Fruit fly (Drosophila melanogaster) whole organism, pupa: ENCODE data around the gene Dyro.

ENCODE experiments used
- CG10348 ChIP-seq: fragments of 200-800 bp; sonication (Bioruptor generic); IDR thresholded peaks from 2 replicates; pipeline ENCODE4 v1.3.6; 2022; ENCODE audit warnings: missing biosample characterization, missing genetic modification characterization
- CG12605 ChIP-seq: fragments of 200-800 bp; sonication (Bioruptor generic); IDR thresholded peaks from 2 replicates; pipeline ENCODE4 v1.3.6; 2022; ENCODE audit warnings: missing biosample characterization, missing genetic modification characterization
- CG13204 ChIP-seq: fragments of 200-800 bp; sonication (Bioruptor generic); optimal IDR thresholded peaks from 2 replicates; lab custom pipeline; 2018; ENCODE audit warnings: missing biosample characterization, mild to moderate bottlenecking, missing genetic modification characterization, moderate library complexity
- CG14655 ChIP-seq: fragments of 200-800 bp; sonication (Bioruptor generic); optimal IDR thresholded peaks from 3 replicates; lab custom pipeline; 2017; ENCODE audit warnings: mild to moderate bottlenecking, missing biosample characterization, missing genetic modification reagents, missing genetic modification characterization
- CG15710 ChIP-seq: fragments of 200-800 bp; sonication (Bioruptor generic); optimal IDR thresholded peaks from 2 replicates; lab custom pipeline; 2018; ENCODE audit warnings: missing biosample characterization, mild to moderate bottlenecking, missing genetic modification characterization, moderate library complexity
- CG17806 ChIP-seq: fragments of 200-800 bp; sonication (Bioruptor generic); optimal IDR thresholded peaks from 2 replicates; lab custom pipeline; 2018; ENCODE audit warnings: missing biosample characterization, mild to moderate bottlenecking, missing genetic modification characterization, moderate library complexity
- CG32121 ChIP-seq: fragments of 200-800 bp; sonication (Bioruptor generic); IDR thresholded peaks from 2 replicates; pipeline ENCODE4 v1.3.6; 2022; ENCODE audit warnings: missing biosample characterization, missing genetic modification characterization
- CG34367 ChIP-seq: fragments of 200-800 bp; sonication (Bioruptor generic); optimal IDR thresholded peaks from 2 replicates; lab custom pipeline; 2018; ENCODE audit warnings: missing biosample characterization, mild to moderate bottlenecking, missing genetic modification characterization
- CG4496 ChIP-seq: fragments of 200-800 bp; sonication (Bioruptor generic); IDR thresholded peaks from 3 replicates; pipeline ENCODE4 v1.3.6; 2022; ENCODE audit warnings: missing biosample characterization, missing genetic modification characterization
- CG8159 ChIP-seq: fragments of 200-800 bp; sonication (Bioruptor generic); optimal IDR thresholded peaks from 3 replicates; lab custom pipeline; 2018; ENCODE audit warnings: missing biosample characterization, mild to moderate bottlenecking, missing genetic modification characterization, moderate library complexity
- CG8301 ChIP-seq: fragments of 200-800 bp; sonication (Bioruptor generic); optimal IDR thresholded peaks from 2 replicates; lab custom pipeline; 2018; ENCODE audit warnings: missing biosample characterization, mild to moderate bottlenecking, missing genetic modification characterization
- CG9948 ChIP-seq: fragments of 200-800 bp; sonication (Bioruptor generic); optimal IDR thresholded peaks from 2 replicates; lab custom pipeline; 2018; ENCODE audit warnings: missing biosample characterization, mild to moderate bottlenecking, missing genetic modification characterization, moderate library complexity
- D1 ChIP-seq: fragments of 200-800 bp; sonication (Bioruptor generic); optimal IDR thresholded peaks from 2 replicates; lab custom pipeline; 2018; ENCODE audit warnings: missing biosample characterization, mild to moderate bottlenecking, missing genetic modification characterization, moderate library complexity
- EcR ChIP-seq: fragments of 200-800 bp; sonication (Bioruptor generic); optimal IDR thresholded peaks from 3 replicates; lab custom pipeline; 2019; ENCODE audit warnings: missing biosample characterization, missing genetic modification characterization, mild to moderate bottlenecking, moderate library complexity, missing genetic modification reagents
- Ets98B ChIP-seq: fragments of 200-800 bp; sonication (Bioruptor generic); IDR thresholded peaks from 2 replicates; pipeline ENCODE4 v1.3.6; 2022; ENCODE audit warnings: missing biosample characterization, missing genetic modification characterization
- Pif1A ChIP-seq: fragments of 200-800 bp; sonication (Bioruptor generic); optimal IDR thresholded peaks from 3 replicates; lab custom pipeline; 2016; ENCODE audit warnings: missing biosample characterization, missing genetic modification characterization
- Pif1B ChIP-seq: fragments of 200-800 bp; sonication (Bioruptor generic); optimal IDR thresholded peaks from 3 replicates; lab custom pipeline; 2016; ENCODE audit warnings: missing biosample characterization, missing genetic modification characterization
- Snoo ChIP-seq: fragments of 200-800 bp; sonication (Bioruptor generic); optimal IDR thresholded peaks from 3 replicates; lab custom pipeline; 2017; ENCODE audit warnings: missing biosample characterization, mild to moderate bottlenecking, missing genetic modification characterization, inconsistent platforms
- fd96Ca ChIP-seq: fragments of 200-800 bp; sonication (Bioruptor generic); IDR thresholded peaks from 3 replicates; pipeline ENCODE4 v1.3.6; 2022; ENCODE audit warnings: missing biosample characterization, missing genetic modification characterization
- gl ChIP-seq: fragments of 200-800 bp; sonication (Bioruptor generic); optimal IDR thresholded peaks from 2 replicates; lab custom pipeline; 2018; ENCODE audit warnings: missing biosample characterization, mild to moderate bottlenecking, missing genetic modification characterization
- rn ChIP-seq: fragments of 200-800 bp; sonication (Bioruptor generic); IDR thresholded peaks from 2 replicates; pipeline ENCODE4 v1.3.6; 2022; ENCODE audit warnings: missing biosample characterization, missing genetic modification characterization

Gene Dyro

dm6 chr3L:11248303-11248702, 47.4 kb downstream of the Dyro start:
- TF ChIP-seq CG9948 (tag; lab: Kevin White, UChicago), result no peak
- TF ChIP-seq D1, result peak; percentile 70
- no peak for TF ChIP-seq CG15710 (tag; lab: Kevin White, UChicago)
- TF ChIP-seq CG32121 (GFP tag; lab: Robert Waterston, UW), result no peak
- no peak for TF ChIP-seq CG34367 (tag; lab: Kevin White, UChicago)
- no peak for TF ChIP-seq EcR (GFP tag; lab: Kevin White, UChicago)
- no peak for TF ChIP-seq rn (GFP tag; lab: Robert Waterston, UW)
- no peak for TF ChIP-seq Snoo
- no peak for TF ChIP-seq Pif1A (GFP tag; lab: Kevin White, UChicago)
- TF ChIP-seq CG13204 (GFP tag; lab: Kevin White, UChicago), result peak; percentile 8
- TF ChIP-seq CG10348 (GFP tag; lab: Robert Waterston, UW), result no peak
- no peak for TF ChIP-seq Pif1B (GFP tag; lab: Kevin White, UChicago)
- TF ChIP-seq Ets98B (GFP tag; lab: Robert Waterston, UW), result no peak
- TF ChIP-seq gl (tag; lab: Kevin White, UChicago), result no peak
- TF ChIP-seq CG12605 (GFP tag; lab: Robert Waterston, UW), result no peak
- no peak for TF ChIP-seq CG17806

- TF ChIP-seq CG12605 (GFP tag; lab: Robert Waterston, UW), result peak; percentile 79
- peak; percentile 79 for TF ChIP-seq CG13204 (GFP tag; lab: Kevin White, UChicago)
- TF ChIP-seq Snoo, result peak; percentile 32
- no peak for TF ChIP-seq CG9948 (tag; lab: Kevin White, UChicago)
- TF ChIP-seq CG14655, result peak; percentile 0
- TF ChIP-seq Ets98B (GFP tag; lab: Robert Waterston, UW), result peak; percentile 84
- TF ChIP-seq fd96Ca (GFP tag; lab: Robert Waterston, UW), result peak; percentile 72; the same call in 2 of the 3 replicates
- TF ChIP-seq CG4496 (GFP tag; lab: Robert Waterston, UW), result peak; percentile 88
- peak; percentile 14 for TF ChIP-seq CG8301 (tag; lab: Kevin White, UChicago)
- TF ChIP-seq rn (GFP tag; lab: Robert Waterston, UW), result no peak
- TF ChIP-seq EcR (GFP tag; lab: Kevin White, UChicago), result peak; percentile 76
- TF ChIP-seq CG17806, result no peak
- peak; percentile 8 for TF ChIP-seq CG15710 (tag; lab: Kevin White, UChicago)
- peak; percentile 21 for TF ChIP-seq Pif1B (GFP tag; lab: Kevin White, UChicago)
- TF ChIP-seq gl (tag; lab: Kevin White, UChicago), result peak; percentile 72
- TF ChIP-seq Pif1A (GFP tag; lab: Kevin White, UChicago), result peak; percentile 51
- no peak for TF ChIP-seq D1
- TF ChIP-seq CG8159, result no peak
- TF ChIP-seq CG32121 (GFP tag; lab: Robert Waterston, UW), result peak; percentile 86
- TF ChIP-seq CG34367 (tag; lab: Kevin White, UChicago), result peak; percentile 18
- TF ChIP-seq CG10348 (GFP tag; lab: Robert Waterston, UW), result no peak
- TF ChIP-seq, all 21 proteins: peak for 15
These were observed 48.1 kb downstream of the Dyro start for dm6 chr3L:11247370-11248255.

dm6 chr3L:11246046-11246887, 49.5 kb downstream of the Dyro start:
- TF ChIP-seq CG13204 (GFP tag; lab: Kevin White, UChicago), result peak; percentile 99
- 0 out of 2 replicates have a peak, but pooled peaks have one; percentile 9 for TF ChIP-seq CG10348 (GFP tag; lab: Robert Waterston, UW)
- TF ChIP-seq CG9948 (tag; lab: Kevin White, UChicago), result peak; percentile 95
- peak; percentile 96 for TF ChIP-seq CG17806
- TF ChIP-seq Pif1B (GFP tag; lab: Kevin White, UChicago), result peak; percentile 99
- peak; percentile 99 for TF ChIP-seq Pif1A (GFP tag; lab: Kevin White, UChicago)
- peak; percentile 96 for TF ChIP-seq CG32121 (GFP tag; lab: Robert Waterston, UW)
- TF ChIP-seq D1, result peak; percentile 93
- TF ChIP-seq rn (GFP tag; lab: Robert Waterston, UW), result peak; percentile 94
- peak; percentile 95 for TF ChIP-seq Snoo
- TF ChIP-seq CG14655, result peak; percentile 98
- peak; percentile 99 for TF ChIP-seq CG4496 (GFP tag; lab: Robert Waterston, UW)
- peak; percentile 99 for TF ChIP-seq CG12605 (GFP tag; lab: Robert Waterston, UW)
- TF ChIP-seq CG8301 (tag; lab: Kevin White, UChicago), result peak; percentile 96
- TF ChIP-seq CG34367 (tag; lab: Kevin White, UChicago), result peak; percentile 99
- TF ChIP-seq fd96Ca (GFP tag; lab: Robert Waterston, UW), result peak; percentile 97
- peak; percentile 89 for TF ChIP-seq EcR (GFP tag; lab: Kevin White, UChicago)
- peak; percentile 98 for TF ChIP-seq Ets98B (GFP tag; lab: Robert Waterston, UW)
- TF ChIP-seq CG8159, result peak; percentile 96
- peak; percentile 100 for TF ChIP-seq gl (tag; lab: Kevin White, UChicago)
- TF ChIP-seq CG15710 (tag; lab: Kevin White, UChicago), result peak; percentile 97

- no peak for TF ChIP-seq D1
- no peak for TF ChIP-seq CG8301 (tag; lab: Kevin White, UChicago)
- TF ChIP-seq Ets98B (GFP tag; lab: Robert Waterston, UW), result no peak
- no peak for TF ChIP-seq CG17806
- TF ChIP-seq CG4496 (GFP tag; lab: Robert Waterston, UW), result no peak
- TF ChIP-seq Pif1A (GFP tag; lab: Kevin White, UChicago), result no peak
- TF ChIP-seq CG34367 (tag; lab: Kevin White, UChicago), result no peak
- no peak for TF ChIP-seq rn (GFP tag; lab: Robert Waterston, UW)
- no peak for TF ChIP-seq CG13204 (GFP tag; lab: Kevin White, UChicago)
- no peak for TF ChIP-seq CG10348 (GFP tag; lab: Robert Waterston, UW)
- no peak for TF ChIP-seq Snoo
- TF ChIP-seq CG32121 (GFP tag; lab: Robert Waterston, UW), result no peak
- TF ChIP-seq CG15710 (tag; lab: Kevin White, UChicago), result no peak
- no peak for TF ChIP-seq CG8159
- TF ChIP-seq Pif1B (GFP tag; lab: Kevin White, UChicago), result no peak
These were observed 51.6 kb downstream of the Dyro start for dm6 chr3L:11244024-11244576.
